Worm (Caenorhabditis elegans): Measurements from ENCODE around the gene srg-56.

The srg-56 gene

DNA sequence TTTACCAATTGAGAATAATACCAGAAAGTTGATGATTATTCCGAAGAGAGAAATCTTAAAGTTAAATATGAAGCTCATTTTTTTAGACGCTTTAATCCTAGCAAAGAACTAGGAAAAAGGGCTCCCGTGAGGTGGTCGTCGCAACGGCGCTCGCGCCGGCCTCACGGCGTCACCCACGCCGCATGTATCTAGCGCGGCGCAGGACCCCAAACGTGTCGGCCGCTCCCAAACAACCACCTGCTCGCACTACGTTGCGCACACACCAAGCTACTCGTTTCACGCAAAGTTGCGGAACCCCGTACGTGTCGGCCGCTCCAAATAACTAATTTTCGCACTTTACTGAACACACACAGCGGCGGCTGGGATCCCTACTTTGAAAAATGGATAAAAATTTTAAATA is 8.3 kb upstream of the srg-56 start:
- TF ChIP-seq W03F9.2 (tag; optimal IDR thresholded peaks at IDR 0.05) = no peak
- TF ChIP-seq him-1 (tag; optimal IDR thresholded peaks at IDR 0.05) = no peak
- no peak for TF ChIP-seq dao-5 (tag; optimal IDR thresholded peaks at IDR 0.05)

DNA sequence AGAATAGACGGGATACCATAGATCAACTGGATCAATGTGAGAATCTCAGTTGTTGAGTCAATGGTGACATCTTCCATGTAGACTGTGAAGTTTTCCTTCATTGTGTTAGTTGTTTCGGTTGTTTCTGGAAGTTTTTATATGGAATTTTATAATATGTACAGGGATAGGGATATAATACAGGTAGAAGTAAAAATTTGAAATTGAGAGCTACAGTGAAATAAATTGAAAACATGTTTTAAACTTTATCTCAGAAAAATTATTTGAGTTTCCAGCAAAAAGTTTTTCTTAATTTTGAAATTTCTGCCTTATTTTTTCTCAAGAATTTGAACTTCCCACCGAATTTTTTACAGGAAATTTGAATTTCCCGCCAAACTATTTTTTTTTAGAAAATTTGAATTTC is 4.2 kb upstream of the srg-56 start, which contains the start of gene srg-62:
Gene srg-62 (minus strand): TSS at position 101 of the 400 bp plus-strand sequence.
- TF ChIP-seq W03F9.2 (tag; optimal IDR thresholded peaks at IDR 0.05) (no peak), him-1 (tag; optimal IDR thresholded peaks at IDR 0.05) (no peak), dao-5 (tag; optimal IDR thresholded peaks at IDR 0.05) (no peak)

DNA sequence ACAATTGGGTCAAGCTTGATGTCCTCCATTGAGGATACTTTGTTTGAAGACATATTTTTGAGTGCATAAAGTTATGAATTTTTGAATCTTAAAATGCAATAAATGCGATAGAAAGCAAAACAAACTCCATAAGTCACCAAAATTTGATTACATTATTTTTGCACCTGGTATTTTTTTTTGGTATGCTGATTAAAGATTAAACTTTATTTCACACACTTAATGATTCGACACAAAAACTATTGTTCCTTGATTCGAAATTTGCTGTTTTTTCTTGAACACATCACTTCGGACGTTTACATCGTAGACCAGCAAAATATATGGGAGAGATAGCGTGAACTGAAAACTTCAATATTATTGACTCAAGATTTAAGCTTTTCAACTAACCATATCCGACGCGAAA is 2.2 kb upstream of the srg-56 start, which contains the start of gene srg-61:
Gene srg-61 (minus strand): TSS at position 101 of the 400 bp plus-strand sequence.
- no peak for TF ChIP-seq dao-5 (tag; optimal IDR thresholded peaks at IDR 0.05)
- no peak for TF ChIP-seq W03F9.2 (tag; optimal IDR thresholded peaks at IDR 0.05)
- no peak for TF ChIP-seq him-1 (tag; optimal IDR thresholded peaks at IDR 0.05)

DNA sequence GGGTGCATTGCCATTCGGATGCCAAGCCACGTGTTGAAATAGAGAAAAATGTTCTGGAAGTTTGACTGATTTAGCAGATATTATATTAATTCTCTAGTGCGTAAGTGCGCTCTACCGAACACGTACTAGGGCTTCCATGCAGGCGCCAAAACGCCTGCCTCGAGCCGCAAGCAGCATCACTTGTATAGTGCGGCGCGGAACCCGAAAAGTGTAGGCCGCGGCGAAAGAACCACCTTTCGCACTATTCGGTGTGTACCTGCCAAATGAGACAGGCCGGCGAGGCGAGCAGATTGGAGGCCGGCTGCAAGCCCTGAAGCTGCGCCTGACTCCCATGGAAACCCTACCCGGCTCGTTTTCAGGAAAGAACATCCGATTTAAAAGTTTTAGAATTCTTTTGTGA is 1.5 kb upstream of the srg-56 start:
- TF ChIP-seq W03F9.2 (tag; optimal IDR thresholded peaks at IDR 0.05) (no peak), him-1 (tag; optimal IDR thresholded peaks at IDR 0.05) (no peak), dao-5 (tag; optimal IDR thresholded peaks at IDR 0.05) (no peak)

DNA sequence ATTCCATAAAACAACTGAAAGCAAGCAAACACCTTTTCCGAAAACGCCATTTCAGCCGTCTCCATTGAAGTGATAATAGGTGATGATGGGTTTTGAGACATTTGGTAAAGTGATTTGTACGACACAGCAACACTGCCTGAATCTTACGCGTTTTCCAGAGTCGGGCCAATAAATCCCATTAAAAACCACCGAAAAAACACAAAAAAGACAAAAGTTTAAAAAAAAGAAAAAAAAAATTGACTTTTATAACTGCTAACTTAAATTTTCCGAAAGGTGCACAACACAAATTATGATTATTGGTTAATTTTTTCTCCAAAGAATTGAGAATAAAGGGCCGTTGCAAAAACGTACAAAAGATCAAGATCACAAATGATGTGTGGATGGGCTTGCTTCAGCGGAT is 3.7 kb downstream of the srg-56 start, which contains the start of gene srg-57:
Gene srg-57 (minus strand): TSS at position 101 of the 400 bp plus-strand sequence.
- TF ChIP-seq him-1 (tag; optimal IDR thresholded peaks at IDR 0.05) (no peak), W03F9.2 (tag; optimal IDR thresholded peaks at IDR 0.05) (no peak), dao-5 (tag; optimal IDR thresholded peaks at IDR 0.05) (no peak)

DNA sequence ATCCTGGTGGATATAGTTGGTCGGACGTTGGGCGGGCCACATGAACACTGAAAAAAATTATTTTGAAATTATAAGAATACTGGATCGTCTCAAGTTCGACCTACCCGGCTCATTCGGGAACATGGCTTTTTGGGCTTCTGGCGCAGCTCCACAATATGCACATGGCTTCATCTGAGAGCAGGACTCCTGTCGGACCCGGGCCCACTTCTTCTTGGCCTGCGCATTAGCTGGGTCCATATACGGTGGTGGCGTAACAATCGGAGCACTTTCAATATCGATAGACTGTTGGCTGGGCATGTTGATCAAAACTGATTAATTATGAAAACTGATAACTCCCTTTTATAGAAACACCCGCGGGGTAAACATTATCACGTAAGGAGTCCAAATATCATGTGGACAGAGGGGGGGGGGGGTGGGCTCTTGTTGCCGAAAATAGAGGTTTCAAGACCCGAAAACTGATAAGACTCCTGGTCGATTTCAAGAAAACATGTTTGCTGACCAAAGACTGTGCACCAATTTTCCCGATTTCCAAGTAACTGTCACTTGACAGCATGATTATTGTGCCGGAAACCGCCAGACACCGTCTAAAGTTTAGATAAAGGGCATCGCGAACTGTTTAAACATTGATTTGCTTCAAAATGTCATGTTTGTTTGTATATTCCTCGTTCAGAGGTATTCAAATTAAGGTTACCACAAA is 7.1 kb downstream of the srg-56 start, which contains the start of gene dod-3:
Gene dod-3 (minus strand): TSS at position 315 of the 697 bp plus-strand sequence.
- no peak for TF ChIP-seq him-1 (tag; optimal IDR thresholded peaks at IDR 0.05)
- TF ChIP-seq W03F9.2 (tag; optimal IDR thresholded peaks at IDR 0.05) = no peak
- no peak for TF ChIP-seq dao-5 (tag; optimal IDR thresholded peaks at IDR 0.05)

DNA sequence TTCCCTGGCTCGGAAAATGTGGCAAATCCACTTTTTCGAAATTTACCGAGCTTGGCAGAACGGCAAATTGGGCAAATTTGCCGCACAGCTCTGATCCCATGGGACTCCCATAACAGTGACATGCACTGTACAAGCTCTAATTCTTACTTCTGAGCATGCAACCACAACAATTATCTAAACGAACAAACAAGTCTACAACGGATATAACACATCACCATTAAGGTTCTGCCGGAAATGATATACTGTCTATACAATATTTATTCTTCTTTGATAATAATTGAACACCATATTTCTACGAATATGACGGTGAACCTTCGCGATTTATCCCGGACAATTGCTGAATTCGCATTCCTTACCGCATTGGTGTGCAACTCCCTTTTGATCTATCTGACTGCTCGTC is 9.8 kb downstream of the srg-56 start, which contains the start of gene str-33:
Gene str-33 (plus strand): TSS at position 301 of the 400 bp plus-strand sequence.
- TF ChIP-seq him-1 (tag; optimal IDR thresholded peaks at IDR 0.05) = no peak
- no peak for TF ChIP-seq dao-5 (tag; optimal IDR thresholded peaks at IDR 0.05)
- no peak for TF ChIP-seq W03F9.2 (tag; optimal IDR thresholded peaks at IDR 0.05)

DNA sequence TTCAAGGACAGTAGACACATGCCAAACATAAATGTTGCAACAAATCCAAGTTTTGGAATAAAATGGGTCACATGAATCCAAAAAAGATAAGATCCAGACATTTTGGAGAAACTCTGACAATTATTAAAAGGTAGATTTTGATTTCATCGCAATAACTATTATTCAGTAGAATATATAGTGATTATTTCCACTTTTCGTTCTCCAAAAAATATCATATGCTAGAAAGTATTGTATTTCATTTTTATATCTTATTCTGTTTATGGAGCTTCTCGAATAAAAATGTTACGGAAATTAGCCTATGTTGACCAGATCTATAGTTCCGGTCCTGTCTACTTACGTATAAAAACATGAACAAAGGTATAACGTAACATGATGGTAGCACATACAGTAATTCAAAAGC is 11.0 kb downstream of the srg-56 start, which contains the start of gene str-13:
Gene str-13 (minus strand): TSS at position 101 of the 400 bp plus-strand sequence.
- TF ChIP-seq dao-5 (tag; optimal IDR thresholded peaks at IDR 0.05) (no peak), W03F9.2 (tag; optimal IDR thresholded peaks at IDR 0.05) (no peak), him-1 (tag; optimal IDR thresholded peaks at IDR 0.05) (no peak)

DNA sequence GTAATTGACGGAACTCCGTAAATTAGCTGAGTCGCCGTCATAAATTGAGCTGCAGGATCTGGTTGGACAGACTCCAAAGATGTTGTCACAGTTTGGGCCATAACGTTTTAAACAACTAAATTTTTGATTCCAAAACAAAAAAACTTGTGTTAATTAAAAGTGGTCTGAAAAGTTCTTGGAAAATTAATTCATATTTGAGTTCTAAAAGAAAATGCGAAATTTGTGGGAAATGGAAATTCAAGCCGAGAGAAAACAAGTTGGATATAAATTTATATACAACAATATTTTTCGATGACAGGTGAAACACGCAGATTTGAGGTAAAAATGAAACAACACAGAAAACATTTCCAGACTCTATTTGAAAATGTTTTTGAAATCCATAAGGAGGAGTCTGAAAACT is 12.8 kb downstream of the srg-56 start, which contains the start of gene srg-59:
Gene srg-59 (minus strand): TSS at position 101 of the 400 bp plus-strand sequence.
- TF ChIP-seq W03F9.2 (tag; optimal IDR thresholded peaks at IDR 0.05) (no peak), dao-5 (tag; optimal IDR thresholded peaks at IDR 0.05) (no peak), him-1 (tag; optimal IDR thresholded peaks at IDR 0.05) (no peak)

DNA sequence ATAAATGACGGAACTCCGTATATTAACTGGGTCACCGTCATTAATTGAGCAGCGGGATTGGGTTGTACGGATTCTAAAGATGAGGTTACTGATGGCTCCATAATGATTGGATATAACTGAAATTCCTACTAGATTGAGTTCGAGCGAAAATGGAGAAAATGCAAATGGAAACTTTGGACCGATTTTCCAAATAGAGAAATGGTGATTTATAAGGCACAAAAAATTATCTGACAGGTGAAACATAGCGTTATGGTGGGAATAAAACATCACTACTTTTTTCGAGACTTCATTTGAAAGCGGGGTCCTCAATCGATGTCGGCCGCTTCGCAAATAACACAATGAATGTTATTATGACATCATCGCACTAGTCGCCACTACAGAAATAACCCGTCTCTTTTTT is 15.5 kb downstream of the srg-56 start, which contains the start of gene srg-60:
Gene srg-60 (minus strand): TSS at position 101 of the 400 bp plus-strand sequence.
- no peak for TF ChIP-seq W03F9.2 (tag; optimal IDR thresholded peaks at IDR 0.05)
- TF ChIP-seq dao-5 (tag; optimal IDR thresholded peaks at IDR 0.05) = no peak
- no peak for TF ChIP-seq him-1 (tag; optimal IDR thresholded peaks at IDR 0.05)

DNA sequence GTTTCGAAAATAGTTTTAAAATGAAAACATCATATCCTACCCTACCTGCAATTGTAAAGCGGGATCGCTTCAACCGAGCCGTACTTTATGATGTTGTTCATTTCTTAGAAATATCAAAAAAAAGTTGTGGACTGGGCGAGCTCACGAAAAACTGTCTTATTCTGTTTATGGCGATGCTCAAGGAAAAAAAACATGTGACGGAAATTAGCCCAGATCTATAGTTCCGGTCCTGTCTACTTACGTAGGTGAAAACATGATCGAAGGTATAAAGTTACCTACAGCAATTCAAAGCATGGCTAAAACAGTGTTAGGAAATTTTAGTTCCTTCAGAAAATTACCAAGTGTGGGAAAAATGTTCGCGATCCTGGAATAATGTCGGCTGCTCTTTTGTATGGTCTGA is 17.3 kb downstream of the srg-56 start, which contains the start of gene srt-27:
Gene srt-27 (minus strand): TSS at position 101 of the 400 bp plus-strand sequence.
- TF ChIP-seq W03F9.2 (tag; optimal IDR thresholded peaks at IDR 0.05) = no peak
- no peak for TF ChIP-seq him-1 (tag; optimal IDR thresholded peaks at IDR 0.05)
- no peak for TF ChIP-seq dao-5 (tag; optimal IDR thresholded peaks at IDR 0.05)

DNA sequence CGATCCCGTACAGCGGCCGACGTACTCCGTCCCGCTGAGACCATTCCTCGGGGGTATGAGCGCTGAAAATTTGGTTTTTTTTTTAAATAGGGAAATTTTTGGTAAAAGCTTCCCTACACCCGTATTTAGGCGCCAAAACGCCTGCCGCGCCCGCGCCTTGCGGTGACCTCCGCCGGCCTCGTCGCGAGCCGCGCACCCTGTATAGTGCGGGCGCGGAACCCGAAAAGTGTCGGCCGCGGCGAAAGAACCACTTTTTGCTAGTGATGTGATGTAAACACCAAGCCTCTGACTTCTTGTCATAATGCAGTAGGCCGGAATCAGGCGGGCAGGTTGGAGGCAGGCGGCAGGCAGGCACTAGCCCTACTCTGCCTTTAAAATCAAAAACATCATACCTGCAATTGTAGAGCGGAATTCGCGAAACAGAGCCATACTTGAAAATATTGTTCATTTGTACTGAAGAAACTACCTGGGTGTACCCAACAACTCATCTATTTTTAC is 19.3 kb downstream of the srg-56 start, which contains the start of gene srt-29:
Gene srt-29 (minus strand): TSS at position 448 of the 498 bp plus-strand sequence.
- TF ChIP-seq W03F9.2 (tag; optimal IDR thresholded peaks at IDR 0.05) (no peak), dao-5 (tag; optimal IDR thresholded peaks at IDR 0.05) (no peak), him-1 (tag; optimal IDR thresholded peaks at IDR 0.05) (no peak)

DNA sequence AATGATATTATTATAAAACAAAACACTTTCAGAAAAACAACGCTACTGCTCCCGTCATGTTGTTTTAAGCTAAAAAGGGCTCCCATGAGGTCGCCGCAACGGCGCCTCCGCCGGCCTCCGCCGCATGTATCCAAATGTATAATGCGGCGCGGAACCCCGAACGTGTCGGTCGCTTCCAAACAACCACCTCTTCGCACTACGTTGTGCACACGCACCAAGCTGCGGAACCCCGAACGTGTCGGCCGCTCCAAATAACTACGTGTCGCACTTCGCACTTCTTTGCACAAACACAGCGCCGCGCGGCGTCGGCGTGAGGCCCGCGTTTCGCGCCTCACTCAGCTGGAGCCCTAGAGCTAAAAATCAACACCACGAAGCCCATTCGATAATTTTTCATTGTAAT is 21.1 kb downstream of the srg-56 start:
- no peak for TF ChIP-seq dao-5 (tag; optimal IDR thresholded peaks at IDR 0.05)
- no peak for TF ChIP-seq him-1 (tag; optimal IDR thresholded peaks at IDR 0.05)
- TF ChIP-seq W03F9.2 (tag; optimal IDR thresholded peaks at IDR 0.05) = no peak

DNA sequence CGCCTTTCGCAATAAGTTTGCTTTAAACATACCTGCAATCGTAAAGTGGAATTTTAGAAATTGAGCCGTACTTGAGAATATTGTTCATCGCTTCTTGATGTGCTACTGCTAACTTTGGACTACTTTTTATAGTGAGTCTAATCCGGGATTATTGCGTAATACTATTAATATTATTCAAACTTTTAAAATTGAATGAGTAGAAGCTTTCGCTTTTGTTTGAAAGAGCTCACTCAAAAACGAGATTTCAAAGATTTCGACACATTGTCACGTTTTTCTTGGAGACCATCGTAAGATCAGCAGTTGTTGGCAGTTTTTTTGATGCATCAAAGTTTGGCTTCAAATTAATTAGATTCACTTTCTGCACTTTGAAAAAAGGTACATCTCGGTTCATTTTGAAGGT is 24.5 kb downstream of the srg-56 start, which contains the start of gene srt-28:
Gene srt-28 (minus strand): TSS at position 101 of the 400 bp plus-strand sequence.
- TF ChIP-seq him-1 (tag; optimal IDR thresholded peaks at IDR 0.05) (no peak), dao-5 (tag; optimal IDR thresholded peaks at IDR 0.05) (no peak), W03F9.2 (tag; optimal IDR thresholded peaks at IDR 0.05) (no peak)
